Fruit fly (Drosophila melanogaster) whole organism, prepupa: ENCODE measurements around the gene cass.

Experiments used
- CG10631 ChIP-seq: fragments of 200-800 bp; sonication (Bioruptor generic); optimal IDR thresholded peaks from 2 replicates; lab custom pipeline; 2016; ENCODE audit warnings: missing biosample characterization, missing genetic modification characterization
- CG10669 ChIP-seq: fragments of 200-800 bp; sonication (Bioruptor generic); optimal IDR thresholded peaks from 3 replicates; lab custom pipeline; 2018; ENCODE audit warnings: missing biosample characterization, mild to moderate bottlenecking, missing genetic modification characterization, moderate library complexity
- CG11902 ChIP-seq: fragments of 200-800 bp; sonication (Bioruptor generic); optimal IDR thresholded peaks from 3 replicates; lab custom pipeline; 2016; ENCODE audit warnings: missing biosample characterization, missing genetic modification characterization
- CG15336 ChIP-seq: fragments of 200-800 bp; sonication (Bioruptor generic); IDR thresholded peaks from 2 replicates; pipeline ENCODE4 v1.3.6; 2022; ENCODE audit warnings: missing biosample characterization, missing genetic modification characterization
- CG31627 ChIP-seq: fragments of 200-800 bp; sonication (Bioruptor generic); optimal IDR thresholded peaks from 3 replicates; lab custom pipeline; 2016; ENCODE audit warnings: missing biosample characterization, missing genetic modification characterization
- CG32006 ChIP-seq: fragments of 200-800 bp; sonication (Bioruptor generic); optimal IDR thresholded peaks from 3 replicates; lab custom pipeline; 2017; ENCODE audit warnings: missing biosample characterization, mild to moderate bottlenecking, missing genetic modification characterization
- CG3919 ChIP-seq: fragments of 200-800 bp; sonication (Bioruptor generic); optimal IDR thresholded peaks from 3 replicates; lab custom pipeline; 2016; ENCODE audit warnings: missing biosample characterization, missing genetic modification characterization
- CG6163 ChIP-seq: fragments of 200-800 bp; sonication (Bioruptor generic); IDR thresholded peaks from 3 replicates; pipeline ENCODE4 v1.3.6; 2022; ENCODE audit warnings: missing biosample characterization, missing genetic modification characterization
- CG6276 ChIP-seq: fragments of 200-800 bp; sonication (Bioruptor generic); optimal IDR thresholded peaks from 2 replicates; lab custom pipeline; 2017; ENCODE audit warnings: missing biosample characterization, mild to moderate bottlenecking, missing genetic modification characterization
- CG6792 ChIP-seq: fragments of 200-800 bp; sonication (Bioruptor generic); optimal IDR thresholded peaks from 3 replicates; lab custom pipeline; 2016; ENCODE audit warnings: missing biosample characterization, missing genetic modification characterization
- CG6808 ChIP-seq: fragments of 200-800 bp; sonication (Bioruptor generic); optimal IDR thresholded peaks from 3 replicates; lab custom pipeline; 2017; ENCODE audit warnings: missing biosample characterization, missing genetic modification characterization, mild to moderate bottlenecking, moderate library complexity, missing genetic modification reagents
- CG6854 ChIP-seq: fragments of 200-800 bp; sonication (Bioruptor generic); optimal IDR thresholded peaks from 2 replicates; lab custom pipeline; 2017; ENCODE audit warnings: missing biosample characterization, mild to moderate bottlenecking, missing genetic modification characterization
- CG7368 ChIP-seq: fragments of 200-800 bp; sonication (Bioruptor generic); optimal IDR thresholded peaks from 3 replicates; lab custom pipeline; 2016; ENCODE audit warnings: missing biosample characterization, missing genetic modification characterization
- CG8119 ChIP-seq: fragments of 200-800 bp; sonication (Bioruptor generic); IDR thresholded peaks from 3 replicates; pipeline ENCODE4 v1.3.6; 2022; ENCODE audit warnings: missing biosample characterization, missing genetic modification characterization
- CG8632 ChIP-seq: fragments of 200-800 bp; sonication (Bioruptor generic); optimal IDR thresholded peaks from 3 replicates; lab custom pipeline; 2016; ENCODE audit warnings: missing biosample characterization, missing genetic modification characterization
- CG9139 ChIP-seq: fragments of 200-800 bp; sonication (Bioruptor generic); optimal IDR thresholded peaks from 3 replicates; lab custom pipeline; 2017; ENCODE audit warnings: missing biosample characterization, mild to moderate bottlenecking, missing genetic modification characterization
- Eip75B ChIP-seq: fragments of 200-800 bp; sonication (Bioruptor generic); optimal IDR thresholded peaks from 3 replicates; lab custom pipeline; 2016; ENCODE audit warnings: missing biosample characterization, missing genetic modification characterization
- Eip78C ChIP-seq: fragments of 200-800 bp; sonication (Bioruptor generic); peaks from one replicate; lab custom pipeline; 2016; ENCODE audit warnings: missing biosample characterization, missing genetic modification characterization
- Ets21C ChIP-seq: fragments of 200-800 bp; sonication (Bioruptor generic); optimal IDR thresholded peaks from 3 replicates; lab custom pipeline; 2016; ENCODE audit warnings: missing biosample characterization, missing genetic modification characterization
- Ets96B ChIP-seq: fragments of 200-800 bp; optimal IDR thresholded peaks from 2 replicates; lab custom pipeline; 2019; ENCODE audit warnings: missing biosample characterization, mild to moderate bottlenecking, missing genetic modification characterization, moderate library complexity
- Gug ChIP-seq: fragments of 200-800 bp; sonication (Bioruptor generic); IDR thresholded peaks from 2 replicates; pipeline ENCODE4 v1.3.6; 2022; ENCODE audit warnings: missing biosample characterization, missing genetic modification characterization
- Hr4 ChIP-seq: fragments of 200-800 bp; sonication (Bioruptor generic); optimal IDR thresholded peaks from 3 replicates; lab custom pipeline; 2016; ENCODE audit warnings: missing biosample characterization, missing genetic modification characterization
- Lpt ChIP-seq: fragments of 200-800 bp; sonication (Bioruptor generic); optimal IDR thresholded peaks from 3 replicates; lab custom pipeline; 2016; ENCODE audit warnings: missing biosample characterization, missing genetic modification characterization
- OdsH ChIP-seq: fragments of 200-800 bp; sonication (Bioruptor generic); optimal IDR thresholded peaks from 3 replicates; lab custom pipeline; 2016; ENCODE audit warnings: missing biosample characterization, missing genetic modification characterization
- Smox ChIP-seq: fragments of 200-800 bp; sonication (Bioruptor generic); optimal IDR thresholded peaks from 3 replicates; lab custom pipeline; 2016; ENCODE audit warnings: missing biosample characterization, missing genetic modification characterization
- Sox14 ChIP-seq: fragments of 200-800 bp; sonication (Bioruptor generic); optimal IDR thresholded peaks from 3 replicates; lab custom pipeline; 2016; ENCODE audit warnings: missing biosample characterization, missing genetic modification characterization
- achi ChIP-seq: fragments of 200-800 bp; sonication (Bioruptor generic); optimal IDR thresholded peaks from 3 replicates; lab custom pipeline; 2016; ENCODE audit warnings: missing biosample characterization, missing genetic modification characterization
- acj6 ChIP-seq: fragments of 200-800 bp; sonication (Bioruptor generic); optimal IDR thresholded peaks from 3 replicates; lab custom pipeline; 2016; ENCODE audit warnings: missing biosample characterization, missing genetic modification characterization
- cyc ChIP-seq: fragments of 200-800 bp; sonication (Bioruptor generic); optimal IDR thresholded peaks from 3 replicates; lab custom pipeline; 2016; ENCODE audit warnings: missing biosample characterization, missing genetic modification characterization
- eg ChIP-seq: fragments of 200-800 bp; sonication (Bioruptor generic); IDR thresholded peaks from 3 replicates; pipeline ENCODE4 v1.3.6; 2022; ENCODE audit warnings: missing biosample characterization, missing genetic modification characterization
- esn ChIP-seq: fragments of 200-800 bp; sonication (Bioruptor generic); optimal IDR thresholded peaks from 2 replicates; lab custom pipeline; 2016; ENCODE audit warnings: missing biosample characterization, mild to moderate bottlenecking, missing genetic modification characterization, moderate library complexity
- fd85E ChIP-seq: fragments of 200-800 bp; sonication (Bioruptor generic); optimal IDR thresholded peaks from 3 replicates; lab custom pipeline; 2016; ENCODE audit warnings: missing biosample characterization, missing genetic modification characterization
- fkh ChIP-seq: fragments of 200-800 bp; sonication (Bioruptor generic); optimal IDR thresholded peaks from 3 replicates; lab custom pipeline; 2017; ENCODE audit warnings: missing biosample characterization, mild to moderate bottlenecking, missing genetic modification characterization, moderate library complexity
- lz ChIP-seq: fragments of 200-800 bp; sonication (Bioruptor generic); optimal IDR thresholded peaks from 3 replicates; lab custom pipeline; 2016; ENCODE audit warnings: missing biosample characterization, missing genetic modification characterization
- pdm3 ChIP-seq: fragments of 200-800 bp; sonication (Bioruptor generic); optimal IDR thresholded peaks from 3 replicates; lab custom pipeline; 2016; ENCODE audit warnings: missing biosample characterization, missing genetic modification characterization
- spab ChIP-seq: fragments of 200-800 bp; sonication (Bioruptor generic); optimal IDR thresholded peaks from 2 replicates; lab custom pipeline; 2017; ENCODE audit warnings: missing biosample characterization, mild to moderate bottlenecking, missing genetic modification characterization, missing genetic modification reagents
- vri ChIP-seq: fragments of 200-800 bp; sonication (Bioruptor generic); optimal IDR thresholded peaks from 3 replicates; lab custom pipeline; 2016; ENCODE audit warnings: missing biosample characterization, mild to moderate bottlenecking, missing genetic modification characterization

The cass gene

dm6 chr2L:17471524-17471923 lies 6.2 kb downstream of the cass start, which contains the start of gene Sgt:
TSS of gene Sgt (plus strand) at chr2L:17471603.
- TF ChIP-seq CG11902 (GFP tag; lab: Kevin White, UChicago) = no peak
- TF ChIP-seq CG15336 (GFP tag; lab: Robert Waterston, UW) = 0 out of 2 replicates have a peak, but pooled peaks have one; percentile 24

- TF ChIP-seq vri (GFP tag; lab: Kevin White, UChicago) = peak; percentile 19
- no peak for TF ChIP-seq CG6808 (GFP tag; lab: Kevin White, UChicago)
- peak; percentile 76 for TF ChIP-seq fkh (GFP tag; lab: Kevin White, UChicago)
- no peak for TF ChIP-seq Smox (GFP tag; lab: Kevin White, UChicago)
Observed at dm6 chr2L:17470630-17471029, 7.1 kb downstream of the cass start.

dm6 chr2L:17466950-17467349 lies 10.7 kb downstream of the cass start:
- TF ChIP-seq lz (GFP tag; lab: Kevin White, UChicago) (peak; percentile 7), Eip75B (GFP tag; lab: Kevin White, UChicago) (peak; percentile 49), spab (GFP tag; lab: Kevin White, UChicago) (no peak), CG32006 (GFP tag; lab: Kevin White, UChicago) (peak; percentile 65), achi (GFP tag; lab: Kevin White, UChicago) (peak; percentile 34), CG6792 (GFP tag; lab: Kevin White, UChicago) (peak; percentile 30), CG10669 (GFP tag; lab: Kevin White, UChicago) (peak; percentile 12), Ets21C (GFP tag; lab: Kevin White, UChicago) (no peak), CG8632 (peak; percentile 24), OdsH (GFP tag; lab: Kevin White, UChicago) (peak; percentile 46), CG15336 (GFP tag; lab: Robert Waterston, UW) (peak; percentile 75), CG10631 (peak; percentile 46), Hr4 (GFP tag; lab: Kevin White, UChicago) (peak; percentile 58), Smox (GFP tag; lab: Kevin White, UChicago) (no peak), pdm3 (GFP tag; lab: Kevin White, UChicago) (peak; percentile 49), CG6163 (GFP tag; lab: Robert Waterston, UW) (peak; percentile 42; the same call in 1 of the 3 replicates), Ets96B (tag; lab: Kevin White, UChicago) (peak; percentile 6), esn (peak; percentile 26), Eip78C (GFP tag; lab: Kevin White, UChicago) (peak; percentile 84), Gug (peak; percentile 39), Sox14 (peak; percentile 46), CG7368 (GFP tag; lab: Kevin White, UChicago) (no peak), CG9139 (GFP tag; lab: Kevin White, UChicago) (no peak), CG3919 (GFP tag; lab: Kevin White, UChicago) (peak; percentile 2), CG6854 (no peak), CG31627 (GFP tag; lab: Kevin White, UChicago) (peak; percentile 17), CG6276 (peak; percentile 39), eg (GFP tag; lab: Robert Waterston, UW) (peak; percentile 58), cyc (GFP tag; lab: Kevin White, UChicago) (no peak), acj6 (peak; percentile 61), Lpt (GFP tag; lab: Kevin White, UChicago) (peak; percentile 63), CG8119 (GFP tag; lab: Robert Waterston, UW) (peak; percentile 73), fd85E (GFP tag; lab: Kevin White, UChicago) (no peak)
